Fruit fly (Drosophila melanogaster) whole organism: ENCODE measurements around the gene CG18598.

Experiments used
- CG8478 ChIP-seq: fragments of >200 bp; optimal IDR thresholded peaks from 2 replicates; lab custom pipeline; 2018; ENCODE audit warnings: inconsistent platforms
- Dll ChIP-seq: fragments of >200 bp; optimal IDR thresholded peaks from 2 replicates; lab custom pipeline; 2017
- EcR ChIP-seq, 2 experiments: fragments of >200 bp; optimal IDR thresholded peaks; 2 replicates each; lab custom pipeline; 2017; ENCODE audit warnings: missing biosample characterization in 2 of 2, missing genetic modification characterization in 2 of 2, missing genetic modification reagents in 2 of 2
- psq ChIP-seq: fragments of >200 bp; optimal IDR thresholded peaks from 2 replicates; lab custom pipeline; 2017
- usp ChIP-seq: fragments of >200 bp; optimal IDR thresholded peaks from 2 replicates; lab custom pipeline; 2017; ENCODE audit warnings: missing biosample characterization, missing genetic modification characterization, mixed read lengths

- TF ChIP-seq EcR (GFP tag; optimal IDR thresholded peaks at IDR 0.05; lab: Kevin White, UChicago) (no peak), usp (GFP tag; lab: Kevin White, UChicago) (no peak), Dll (lab: Kevin White, UChicago) (no peak), psq (lab: Kevin White, UChicago) (no peak), CG8478 (lab: Kevin White, UChicago) (no peak)
Measured at dm6 chr3R:18227385-18227784, 23.5 kb upstream of the CG18598 start.
